Fruit fly (Drosophila melanogaster) whole organism: ENCODE data around the gene CCAP-R.

Experiments
- CG8478 ChIP-seq: fragments of >200 bp; optimal IDR thresholded peaks from 2 replicates; lab custom pipeline; 2018; ENCODE audit warnings: inconsistent platforms
- Dll ChIP-seq: fragments of >200 bp; optimal IDR thresholded peaks from 2 replicates; lab custom pipeline; 2017
- EcR ChIP-seq, 2 experiments: fragments of >200 bp; optimal IDR thresholded peaks; 2 replicates each; lab custom pipeline; 2017; ENCODE audit warnings: missing biosample characterization in 2 of 2, missing genetic modification characterization in 2 of 2, missing genetic modification reagents in 2 of 2
- pan ChIP-seq: fragments of >200 bp; optimal IDR thresholded peaks from 2 replicates; lab custom pipeline; 2017
- psq ChIP-seq: fragments of >200 bp; optimal IDR thresholded peaks from 2 replicates; lab custom pipeline; 2017
- usp ChIP-seq: fragments of >200 bp; optimal IDR thresholded peaks from 2 replicates; lab custom pipeline; 2017; ENCODE audit warnings: missing biosample characterization, missing genetic modification characterization, mixed read lengths

The CCAP-R gene

DNA sequence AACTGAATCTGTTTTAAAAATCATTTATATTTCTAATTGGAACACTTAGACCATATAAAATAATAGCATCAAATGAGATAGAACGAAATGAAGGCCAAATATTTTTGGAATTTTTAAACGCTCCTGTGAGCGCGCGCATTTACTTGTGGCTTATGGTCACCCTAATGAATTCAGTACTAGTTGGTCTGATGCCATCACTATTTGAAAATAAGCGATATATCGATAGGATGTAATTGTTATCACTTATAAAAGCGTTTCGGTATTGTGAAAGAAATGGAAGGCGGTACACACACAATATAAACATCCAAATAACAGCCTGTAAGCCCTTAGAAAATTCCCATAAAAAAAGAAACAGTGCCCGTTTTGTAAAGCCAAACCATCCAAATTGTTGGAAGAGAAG, 26.7 kb upstream of the CCAP-R start, which contains the start of gene Nf1:
TSS of gene Nf1 (plus strand) at position 280 of the 400 bp plus-strand sequence.
- TF ChIP-seq EcR (GFP tag; optimal IDR thresholded peaks at IDR 0.05; lab: Kevin White, UChicago) = no peak
- no peak for TF ChIP-seq psq (lab: Kevin White, UChicago)
- TF ChIP-seq usp (GFP tag; lab: Kevin White, UChicago) = no peak
- TF ChIP-seq pan (lab: Kevin White, UChicago) = no peak
- TF ChIP-seq Dll (lab: Kevin White, UChicago) = no peak

DNA sequence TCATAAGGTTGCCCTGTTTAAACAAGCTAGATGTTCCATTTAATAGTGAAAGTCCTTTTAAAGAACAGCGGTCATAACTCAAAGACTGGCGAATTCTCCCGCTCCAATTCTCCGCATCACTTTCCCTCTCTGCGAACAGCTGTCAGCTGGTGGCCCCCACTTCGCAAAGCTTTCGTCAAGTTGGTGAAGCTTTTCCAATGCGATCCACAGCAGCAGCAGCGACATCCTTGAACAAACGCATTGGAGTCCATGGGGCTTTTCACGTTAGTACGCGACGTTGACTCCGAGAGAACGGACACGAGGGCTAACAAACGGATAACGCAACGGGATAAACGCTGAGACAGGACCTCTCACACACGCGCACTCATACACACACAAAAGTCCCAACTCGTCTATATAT, 13.7 kb upstream of the CCAP-R start, which contains the start of gene fid:
TSS of gene fid (plus strand) at position 301 of the 400 bp plus-strand sequence.
- TF ChIP-seq usp (GFP tag; lab: Kevin White, UChicago) = no peak
- TF ChIP-seq CG8478 (lab: Kevin White, UChicago) = no peak
- TF ChIP-seq pan (lab: Kevin White, UChicago) = no peak
- TF ChIP-seq psq (lab: Kevin White, UChicago) = no peak
- no peak for TF ChIP-seq EcR (GFP tag; optimal IDR thresholded peaks at IDR 0.05; lab: Kevin White, UChicago)
- TF ChIP-seq Dll (lab: Kevin White, UChicago) = no peak

DNA sequence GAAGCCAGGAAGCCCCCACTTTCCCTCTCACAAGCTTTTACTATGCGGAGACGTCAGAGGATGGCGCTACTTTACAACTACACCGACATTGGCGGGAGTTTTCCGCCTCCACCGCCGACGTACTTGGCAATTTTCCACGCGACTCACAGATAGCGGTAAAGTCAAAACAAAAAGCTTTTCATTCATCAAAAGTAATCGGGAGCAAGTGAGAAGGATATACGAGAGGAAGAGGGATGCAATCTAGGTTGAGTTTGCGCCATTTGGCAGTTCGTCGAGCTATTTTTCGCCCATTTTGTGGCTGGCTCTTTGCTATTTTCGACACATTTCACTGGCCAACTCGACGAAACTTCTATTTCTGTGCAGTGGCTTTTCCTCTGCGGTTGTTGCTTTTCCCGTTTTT, 12.8 kb upstream of the CCAP-R start:
- TF ChIP-seq CG8478 (lab: Kevin White, UChicago) (no peak), psq (lab: Kevin White, UChicago) (no peak), pan (lab: Kevin White, UChicago) (no peak)

- no peak for TF ChIP-seq EcR (GFP tag; optimal IDR thresholded peaks at IDR 0.05; lab: Kevin White, UChicago)
- TF ChIP-seq Dll (lab: Kevin White, UChicago) = no peak
- TF ChIP-seq CG8478 (lab: Kevin White, UChicago) = no peak
- no peak for TF ChIP-seq usp (GFP tag; lab: Kevin White, UChicago)
- TF ChIP-seq pan (lab: Kevin White, UChicago) = no peak
- TF ChIP-seq psq (lab: Kevin White, UChicago) = no peak
These were observed 12.4 kb upstream of the CCAP-R start for dm6 chr3R:25968486-25968885.

DNA sequence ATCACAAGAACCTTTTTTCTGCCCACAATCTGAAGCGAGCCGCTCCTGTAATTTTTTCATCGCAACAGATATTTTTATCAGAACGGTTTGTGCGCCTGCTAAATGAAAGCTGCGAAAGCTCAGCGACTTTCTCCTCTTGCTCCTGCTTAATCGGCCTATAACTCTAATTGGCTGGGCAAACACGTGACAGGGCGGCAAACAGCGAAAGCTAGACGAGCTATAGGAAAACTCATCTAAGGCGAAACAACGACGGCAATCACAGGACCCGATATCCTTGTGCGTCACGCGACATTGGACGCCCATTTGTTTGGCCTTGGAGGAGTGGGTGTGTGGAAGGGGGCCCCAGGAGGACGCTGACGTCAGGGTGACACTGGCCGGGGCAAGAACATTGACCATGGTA, 10.9 kb upstream of the CCAP-R start:
- TF ChIP-seq EcR (GFP tag; optimal IDR thresholded peaks at IDR 0.05; lab: Kevin White, UChicago) (no peak), pan (lab: Kevin White, UChicago) (no peak)

- no peak for TF ChIP-seq Dll (lab: Kevin White, UChicago)
- TF ChIP-seq psq (lab: Kevin White, UChicago) = no peak
These were observed 5.6 kb upstream of the CCAP-R start, which contains the start of gene boss for dm6 chr3R:25961694-25962093. Gene boss, plus strand, starts transcription at chr3R:25961994.

DNA sequence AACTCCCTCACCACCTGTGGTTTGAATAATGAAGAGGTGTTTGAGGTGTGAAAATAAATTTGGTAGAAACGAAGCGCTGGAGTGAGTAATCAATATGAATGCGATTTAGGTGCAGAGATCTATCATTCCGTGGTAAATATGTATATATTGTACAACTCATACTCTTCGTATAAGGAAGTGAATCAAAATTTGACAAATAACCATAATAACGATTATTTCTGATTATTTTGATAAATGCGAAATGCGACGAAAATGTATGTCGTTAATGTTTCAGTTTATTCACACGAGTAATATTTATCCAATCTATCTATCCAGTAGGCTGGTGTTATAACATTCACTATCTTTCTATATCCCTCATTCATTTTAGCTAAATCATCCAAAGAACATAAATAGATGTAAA, 2.9 kb upstream of the CCAP-R start, which contains the start of gene CG14540:
TSS of gene CG14540 (plus strand) at position 301 of the 400 bp plus-strand sequence.
- TF ChIP-seq CG8478 (lab: Kevin White, UChicago) = no peak

- TF ChIP-seq pan (lab: Kevin White, UChicago) (no peak), CG8478 (lab: Kevin White, UChicago) (no peak), usp (GFP tag; lab: Kevin White, UChicago) (no peak), psq (lab: Kevin White, UChicago) (no peak), EcR (GFP tag; optimal IDR thresholded peaks at IDR 0.05; lab: Kevin White, UChicago) (no peak), Dll (lab: Kevin White, UChicago) (no peak)
These were observed 14.8 kb downstream of the CCAP-R start for dm6 chr3R:25941310-25941709.

- TF ChIP-seq Dll (lab: Kevin White, UChicago) (no peak), pan (lab: Kevin White, UChicago) (no peak), usp (GFP tag; lab: Kevin White, UChicago) (no peak), CG8478 (lab: Kevin White, UChicago) (no peak), EcR (GFP tag; optimal IDR thresholded peaks at IDR 0.05; lab: Kevin White, UChicago) (no peak), psq (lab: Kevin White, UChicago) (no peak)
These were observed 33.5 kb downstream of the CCAP-R start, which contains the start of gene CG14546 for dm6 chr3R:25922534-25922933. Gene CG14546, minus strand, starts transcription at chr3R:25922634.

DNA sequence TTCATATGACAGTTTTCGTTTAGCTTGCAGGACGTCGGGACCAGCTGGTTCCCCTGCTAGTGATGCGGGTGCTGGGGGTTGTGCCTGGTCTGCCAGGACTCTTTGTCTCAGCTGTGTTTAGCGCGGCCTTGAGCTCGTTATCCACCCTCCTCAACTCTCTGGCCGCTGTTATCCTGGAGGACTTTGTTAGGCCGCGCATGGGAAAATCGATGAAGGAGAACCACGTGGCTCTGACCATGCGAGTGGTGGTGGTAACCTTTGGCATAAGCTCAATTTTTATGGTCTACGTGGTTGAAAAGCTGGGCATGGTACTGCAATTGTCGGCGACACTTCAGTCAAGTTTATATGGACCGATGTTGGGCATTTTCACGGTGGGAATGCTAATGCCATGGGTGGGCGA, 36.2 kb downstream of the CCAP-R start:
- no peak for TF ChIP-seq psq (lab: Kevin White, UChicago)
- no peak for TF ChIP-seq EcR (GFP tag; optimal IDR thresholded peaks at IDR 0.05; lab: Kevin White, UChicago)
- no peak for TF ChIP-seq pan (lab: Kevin White, UChicago)
- no peak for TF ChIP-seq usp (GFP tag; lab: Kevin White, UChicago)
- no peak for TF ChIP-seq CG8478 (lab: Kevin White, UChicago)
- TF ChIP-seq Dll (lab: Kevin White, UChicago) = no peak

DNA sequence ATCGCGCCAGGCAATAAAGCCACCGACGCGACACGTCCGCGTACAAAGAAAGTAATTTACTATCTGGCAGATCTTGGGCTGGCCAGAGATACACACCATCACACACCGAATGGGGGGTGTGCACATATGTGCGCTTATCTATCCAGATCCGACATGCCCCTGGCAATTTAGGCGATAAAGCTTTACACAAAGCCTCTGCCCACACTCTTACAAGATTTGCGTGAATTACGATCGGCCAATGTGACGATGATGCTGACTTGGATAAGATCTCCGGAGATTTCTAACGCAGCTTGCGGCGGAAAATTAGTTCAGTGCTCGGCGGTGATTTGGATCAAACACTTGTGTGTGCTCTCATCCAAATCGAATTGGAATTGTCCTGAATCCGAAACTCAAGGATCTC, 49.3 kb downstream of the CCAP-R start, which contains the start of gene kumpel:
TSS of gene kumpel (plus strand) at position 301 of the 400 bp plus-strand sequence.
- TF ChIP-seq psq (lab: Kevin White, UChicago) (no peak), EcR (GFP tag; optimal IDR thresholded peaks at IDR 0.05; lab: Kevin White, UChicago) (no peak), pan (lab: Kevin White, UChicago) (no peak), Dll (lab: Kevin White, UChicago) (no peak), CG8478 (lab: Kevin White, UChicago) (no peak), usp (GFP tag; lab: Kevin White, UChicago) (no peak)

DNA sequence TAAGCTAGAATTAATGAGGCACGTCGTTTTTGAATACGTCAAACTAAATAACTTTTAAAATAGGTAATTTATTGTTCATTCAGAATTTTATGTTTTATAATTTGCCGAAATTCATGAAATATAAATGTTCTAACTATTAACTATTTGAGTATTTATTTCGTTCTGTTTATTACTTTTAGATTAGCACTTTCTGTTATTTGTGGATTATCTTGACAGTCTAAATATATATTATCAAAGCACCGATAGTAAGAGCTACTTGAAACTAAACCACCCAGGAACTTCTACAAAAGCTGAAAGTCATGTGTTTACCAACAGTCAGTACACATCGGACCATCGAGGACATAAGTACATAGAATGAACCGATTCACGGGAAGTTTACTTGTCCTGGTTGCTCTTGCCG, 53.7 kb downstream of the CCAP-R start, which contains the start of gene CG31089:
TSS of gene CG31089 (plus strand) at position 301 of the 400 bp plus-strand sequence.
- TF ChIP-seq CG8478 (lab: Kevin White, UChicago) (no peak), EcR (GFP tag; optimal IDR thresholded peaks at IDR 0.05; lab: Kevin White, UChicago) (no peak), Dll (lab: Kevin White, UChicago) (no peak), usp (GFP tag; lab: Kevin White, UChicago) (no peak), psq (lab: Kevin White, UChicago) (no peak), pan (lab: Kevin White, UChicago) (no peak)
